Worm (Caenorhabditis elegans): Measurements from ENCODE around the gene nhr-136.

nhr-136 gene

ce11 chrV:12091759-12092158 is 15.2 kb upstream of the nhr-136 start, which contains the start of gene nhr-206 (continued):
- TF ChIP-seq Y48G9A.11 (GFP tag; IDR thresholded peaks at IDR 0.05), result no peak
- TF ChIP-seq ztf-7 (tag; optimal IDR thresholded peaks at IDR 0.05), result no peak
- no peak for TF ChIP-seq ceh-28 (tag; optimal IDR thresholded peaks at IDR 0.05)
- no peak for TF ChIP-seq hif-1 (tag; optimal IDR thresholded peaks at IDR 0.05)
- no peak for TF ChIP-seq lim-7 (GFP tag; IDR thresholded peaks at IDR 0.05)
- no peak for TF ChIP-seq saeg-2 (GFP tag; IDR thresholded peaks at IDR 0.05)
- peak; percentile 98 for TF ChIP-seq nhr-28 (tag; optimal IDR thresholded peaks at IDR 0.05)
- TF ChIP-seq hlh-11 (tag; optimal IDR thresholded peaks at IDR 0.05), result peak; percentile 63
- no peak for TF ChIP-seq sdz-12 (GFP tag; optimal IDR thresholded peaks at IDR 0.05)
- TF ChIP-seq hlh-30 (tag; optimal IDR thresholded peaks at IDR 0.05; ENCODE audit: insufficient read depth), result peak; percentile 52
- no peak for TF ChIP-seq lin-1 (GFP tag; IDR thresholded peaks at IDR 0.05)
- no peak for TF ChIP-seq rbr-2 (tag; optimal IDR thresholded peaks at IDR 0.05)
- TF ChIP-seq ZK337.2 (GFP tag; IDR thresholded peaks at IDR 0.05), result no peak
- TF ChIP-seq fos-1 (tag; optimal IDR thresholded peaks at IDR 0.05), result no peak
- no peak for TF ChIP-seq nhr-41 (GFP tag; IDR thresholded peaks at IDR 0.05)
- TF ChIP-seq daf-12 (tag; optimal IDR thresholded peaks at IDR 0.05), result no peak
- peak; percentile 79 for TF ChIP-seq nhr-6 (tag; optimal IDR thresholded peaks at IDR 0.05)
- no peak for TF ChIP-seq hmg-1.1 (GFP tag; IDR thresholded peaks at IDR 0.05)
- no peak for TF ChIP-seq lin-38 (GFP tag; IDR thresholded peaks at IDR 0.05)
- TF ChIP-seq dmd-8 (GFP tag; IDR thresholded peaks at IDR 0.05), result no peak
- no peak for TF ChIP-seq lin-29 (GFP tag; IDR thresholded peaks at IDR 0.05)
- no peak for TF ChIP-seq aly-2 (tag; optimal IDR thresholded peaks at IDR 0.05)
- TF ChIP-seq dmd-9 (GFP tag; IDR thresholded peaks at IDR 0.05), result no peak
- TF ChIP-seq spr-1 (tag; optimal IDR thresholded peaks at IDR 0.05), result no peak
- peak; percentile 52 for TF ChIP-seq pqm-1 (tag; optimal IDR thresholded peaks at IDR 0.05)
- peak; percentile 74 for TF ChIP-seq dmd-6 (GFP tag; IDR thresholded peaks at IDR 0.05)
- TF ChIP-seq duxl-1 (tag; optimal IDR thresholded peaks at IDR 0.05; ENCODE audit: poor library complexity), result no peak
- TF ChIP-seq lin-15B (tag; optimal IDR thresholded peaks at IDR 0.05), result no peak
- TF ChIP-seq nhr-237 (tag; optimal IDR thresholded peaks at IDR 0.05), result no peak
- no peak for TF ChIP-seq tag-97 (GFP tag; IDR thresholded peaks at IDR 0.05)
- no peak for TF ChIP-seq T20F7.1 (GFP tag; optimal IDR thresholded peaks at IDR 0.05)
- TF ChIP-seq mxl-2 (GFP tag; conservative IDR thresholded peaks at IDR 0.05), result no peak
- TF ChIP-seq attf-4 (tag; optimal IDR thresholded peaks at IDR 0.05), result no peak
- TF ChIP-seq D1046.2 (GFP tag; IDR thresholded peaks at IDR 0.05), result no peak
- no peak for TF ChIP-seq php-3 (GFP tag; IDR thresholded peaks at IDR 0.05)
- no peak for TF ChIP-seq arid-1 (GFP tag; conservative IDR thresholded peaks at IDR 0.05)
- no peak for TF ChIP-seq nhr-76 (tag; optimal IDR thresholded peaks at IDR 0.05)
- no peak for TF ChIP-seq F37D6.2 (tag; optimal IDR thresholded peaks at IDR 0.05)
- no peak for TF ChIP-seq cey-2 (tag; optimal IDR thresholded peaks at IDR 0.05; ENCODE audit: borderline replicate concordance, insufficient read depth)
- TF ChIP-seq daf-8 (GFP tag; IDR thresholded peaks at IDR 0.05), result no peak
- no peak for TF ChIP-seq ama-1 (optimal IDR thresholded peaks at IDR 0.05)
- TF ChIP-seq ztf-11 (tag; optimal IDR thresholded peaks at IDR 0.05), result no peak
- no peak for TF ChIP-seq mes-2 (tag; optimal IDR thresholded peaks at IDR 0.05; ENCODE audit: poor library complexity, severe bottlenecking)
- TF ChIP-seq ceh-82 (tag; optimal IDR thresholded peaks at IDR 0.05), result no peak
- no peak for TF ChIP-seq jun-1 (tag; optimal IDR thresholded peaks at IDR 0.05)
- TF ChIP-seq F26F4.8 (GFP tag; conservative IDR thresholded peaks at IDR 0.05), result no peak
- no peak for TF ChIP-seq nhr-42 (GFP tag; IDR thresholded peaks at IDR 0.05)
- TF ChIP-seq tra-1 (GFP tag; IDR thresholded peaks at IDR 0.05), result no peak
- no peak for TF ChIP-seq snpc-4 (tag; optimal IDR thresholded peaks at IDR 0.05)
- TF ChIP-seq mep-1 (tag; optimal IDR thresholded peaks at IDR 0.05), result peak; percentile 44
- TF ChIP-seq ZK546.5 (tag; optimal IDR thresholded peaks at IDR 0.05), result no peak
- no peak for TF ChIP-seq ceh-62 (tag; optimal IDR thresholded peaks at IDR 0.05)
- peak in 1 of 2 experiments; percentile 61 for TF ChIP-seq mdl-1 (tag; optimal IDR thresholded peaks at IDR 0.05)
